ENCODE assay signal across 1 fruit fly cellular context in the genomic region with DNA sequence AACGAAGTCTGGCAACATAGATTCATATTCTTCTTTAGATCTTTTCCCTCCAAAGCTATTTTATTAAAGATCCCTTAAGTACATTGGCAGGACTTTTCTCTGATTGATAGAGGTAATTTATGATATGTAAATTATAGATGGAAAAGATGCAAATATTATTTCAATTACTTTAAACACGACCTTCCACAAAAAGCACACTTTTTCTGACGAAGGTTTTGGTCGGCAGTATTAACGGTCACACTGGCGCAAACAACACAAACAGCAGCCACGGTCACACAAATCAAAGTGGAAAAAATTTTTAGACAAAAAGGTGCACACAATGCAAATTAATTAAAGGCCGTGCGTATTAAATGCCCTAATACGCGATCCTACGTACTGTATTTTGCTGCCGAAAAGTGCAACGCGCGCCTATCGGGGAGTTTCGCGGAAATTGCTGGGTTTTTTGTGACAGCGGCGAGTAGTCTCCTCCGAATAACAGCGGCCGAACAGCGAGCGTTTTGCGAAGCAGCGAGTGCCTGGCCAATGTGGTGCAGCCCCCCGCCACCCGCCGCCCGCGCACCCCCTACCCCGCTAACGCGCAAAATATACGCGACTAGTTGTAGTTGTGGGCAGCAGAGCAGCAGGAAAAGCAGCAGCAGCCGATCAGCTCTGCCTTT.
A peak's percentile ranks its signal among the peaks of the same experiment; 100 is the strongest.
TF ChIP-seq lines count a peak whose summit lies in the region.

A gene (plus strand): TSS at position 219 of the 656 bp plus-strand sequence.

TF ChIP-seq in whole organism, embryonic, 481 proteins besides CTCF, POLR2A, EP300 and RAD21 (continued from another document):
- TF ChIP-seq hkb (optimal IDR thresholded peaks at IDR 0.05; lab: Kevin White, UChicago) (peak; percentile 73), hkb (GFP tag; IDR thresholded peaks at IDR 0.05; lab: Robert Waterston, UW) (no peak), Ravus (GFP tag; IDR thresholded peaks at IDR 0.05; lab: Robert Waterston, UW) (no peak), CG4617 (GFP tag; optimal IDR thresholded peaks at IDR 0.05; lab: Kevin White, UChicago; ENCODE audit: borderline replicate concordance) (peak; percentile 92), dm (GFP tag; optimal IDR thresholded peaks at IDR 0.05; lab: Kevin White, UChicago) (peak; percentile 60), mld (GFP tag; IDR thresholded peaks at IDR 0.05; lab: Robert Waterston, UW; ENCODE audit: partially characterized antibody) (no peak), wor (GFP tag; IDR thresholded peaks at IDR 0.05; lab: Robert Waterston, UW) (no peak), CG6689 (GFP tag; IDR thresholded peaks at IDR 0.05; lab: Robert Waterston, UW) (no peak), slou (GFP tag; optimal IDR thresholded peaks at IDR 0.05; lab: Kevin White, UChicago) (no peak), ftz-f1 (GFP tag; optimal IDR thresholded peaks at IDR 0.05; lab: Kevin White, UChicago) (peak; percentile 81), CG8765 (GFP tag; IDR thresholded peaks at IDR 0.05; lab: Robert Waterston, UW) (peak; percentile 19; the same call in 1 of the 2 replicates), slbo (GFP tag; IDR thresholded peaks at IDR 0.05; lab: Robert Waterston, UW) (no peak), eve (GFP tag; optimal IDR thresholded peaks at IDR 0.05; lab: Kevin White, UChicago) (no peak), z (GFP tag; IDR thresholded peaks at IDR 0.05; lab: Robert Waterston, UW) (0 out of 3 replicates have a peak, but pooled peaks have one; percentile 14), CG34422 (GFP tag; IDR thresholded peaks at IDR 0.05; lab: Robert Waterston, UW) (peak; percentile 83), CrebB (tag; optimal IDR thresholded peaks at IDR 0.05; lab: Kevin White, UChicago) (peak; percentile 36), zfh1 (GFP tag; IDR thresholded peaks at IDR 0.05; lab: Robert Waterston, UW) (no peak), Dfd (GFP tag; optimal IDR thresholded peaks at IDR 0.05; lab: Kevin White, UChicago) (no peak), CG10543 (GFP tag; optimal IDR thresholded peaks at IDR 0.05; lab: Kevin White, UChicago) (peak; percentile 28), pros (GFP tag; optimal IDR thresholded peaks at IDR 0.05; lab: Kevin White, UChicago) (no peak), lov (optimal IDR thresholded peaks at IDR 0.05; lab: Kevin White, UChicago) (no peak), lov (GFP tag; IDR thresholded peaks at IDR 0.05; lab: Robert Waterston, UW) (no peak), CG12155 (GFP tag; optimal IDR thresholded peaks at IDR 0.05; lab: Kevin White, UChicago) (peak; percentile 100), Elba2 (GFP tag; optimal IDR thresholded peaks at IDR 0.05; lab: Kevin White, UChicago) (peak; percentile 20), CoRest (tag; optimal IDR thresholded peaks at IDR 0.05; lab: Kevin White, UChicago) (peak; percentile 42), schlank (tag; optimal IDR thresholded peaks at IDR 0.05; lab: Kevin White, UChicago) (no peak), CG18011 (GFP tag; optimal IDR thresholded peaks at IDR 0.05; lab: Kevin White, UChicago) (no peak), lbe (GFP tag; optimal IDR thresholded peaks at IDR 0.05; lab: Kevin White, UChicago) (no peak), crc (GFP tag; optimal IDR thresholded peaks at IDR 0.05; lab: Kevin White, UChicago) (no peak), CG4282 (GFP tag; optimal IDR thresholded peaks at IDR 0.05; lab: Kevin White, UChicago) (no peak), Lim3 (GFP tag; IDR thresholded peaks at IDR 0.05; lab: Robert Waterston, UW) (no peak), peb (GFP tag; IDR thresholded peaks at IDR 0.05; lab: Robert Waterston, UW) (no peak), CG30020 (tag; optimal IDR thresholded peaks at IDR 0.05; lab: Kevin White, UChicago) (peak; percentile 49), bab2 (GFP tag; optimal IDR thresholded peaks at IDR 0.05; lab: Kevin White, UChicago) (no peak), Ptx1 (GFP tag; IDR thresholded peaks at IDR 0.05; lab: Robert Waterston, UW) (no peak), CG13287 (GFP tag; IDR thresholded peaks at IDR 0.05; lab: Robert Waterston, UW; ENCODE audit: partially characterized antibody) (peak; percentile 54), Bgb (GFP tag; IDR thresholded peaks at IDR 0.05; lab: Robert Waterston, UW; ENCODE audit: partially characterized antibody) (peak; percentile 31; the same call in 1 of the 2 replicates), NfI (GFP tag; optimal IDR thresholded peaks at IDR 0.05; lab: Kevin White, UChicago) (no peak), caup (GFP tag; optimal IDR thresholded peaks at IDR 0.05; lab: Kevin White, UChicago; ENCODE audit: severe bottlenecking) (no peak), Bteb2 (GFP tag; optimal IDR thresholded peaks at IDR 0.05; lab: Kevin White, UChicago) (no peak), BEAF-32 (GFP tag; optimal IDR thresholded peaks at IDR 0.05; lab: Kevin White, UChicago) (peak; percentile 60), CG17328 (GFP tag; IDR thresholded peaks at IDR 0.05; lab: Robert Waterston, UW) (no peak), CG17186 (GFP tag; optimal IDR thresholded peaks at IDR 0.05; lab: Kevin White, UChicago) (peak; percentile 31), CG10267 (tag; optimal IDR thresholded peaks at IDR 0.05; lab: Kevin White, UChicago) (peak; percentile 66), br (optimal IDR thresholded peaks at IDR 0.05; lab: Kevin White, UChicago) (no peak), CG11560 (tag; IDR thresholded peaks at IDR 0.05; lab: Robert Waterston, UW) (no peak), Hand (GFP tag; optimal IDR thresholded peaks at IDR 0.05; lab: Kevin White, UChicago) (no peak), Dll (GFP tag; IDR thresholded peaks at IDR 0.05; lab: Robert Waterston, UW; ENCODE audit: partially characterized antibody) (0 out of 4 replicates have a peak, but pooled peaks have one; percentile 39), HHEX (GFP tag; optimal IDR thresholded peaks at IDR 0.05; lab: Kevin White, UChicago) (no peak), seq (GFP tag; IDR thresholded peaks at IDR 0.05; lab: Robert Waterston, UW) (no peak), CG15479 (GFP tag; optimal IDR thresholded peaks at IDR 0.05; lab: Kevin White, UChicago) (no peak), H2.0 (GFP tag; IDR thresholded peaks at IDR 0.05; lab: Robert Waterston, UW) (no peak), Opbp (GFP tag; IDR thresholded peaks at IDR 0.05; lab: Robert Waterston, UW; ENCODE audit: partially characterized antibody) (peak; percentile 51; the same call in 1 of the 3 replicates), CkIIα-i1 (GFP tag; IDR thresholded peaks at IDR 0.05; lab: Robert Waterston, UW) (no peak), Kr (GFP tag; optimal IDR thresholded peaks at IDR 0.05; lab: Kevin White, UChicago) (no peak), phol (tag; optimal IDR thresholded peaks at IDR 0.05; lab: Kevin White, UChicago) (peak; percentile 62), CG8281 (tag; optimal IDR thresholded peaks at IDR 0.05; lab: Kevin White, UChicago) (no peak), CG17361 (GFP tag; IDR thresholded peaks at IDR 0.05; lab: Robert Waterston, UW) (peak; percentile 23; the same call in 1 of the 3 replicates), CG12942 (GFP tag; optimal IDR thresholded peaks at IDR 0.05; lab: Kevin White, UChicago) (no peak), hb (GFP tag; IDR thresholded peaks at IDR 0.05; lab: Robert Waterston, UW; ENCODE audit: partially characterized antibody) (no peak), Six4 (GFP tag; optimal IDR thresholded peaks at IDR 0.05; lab: Kevin White, UChicago) (no peak), Xbp1 (GFP tag; optimal IDR thresholded peaks at IDR 0.05; lab: Kevin White, UChicago) (no peak), CG10274 (GFP tag; optimal IDR thresholded peaks at IDR 0.05; lab: Kevin White, UChicago) (no peak), Dip3 (GFP tag; optimal IDR thresholded peaks at IDR 0.05; lab: Kevin White, UChicago) (peak; percentile 12), tup (GFP tag; optimal IDR thresholded peaks at IDR 0.05; lab: Kevin White, UChicago) (no peak), CG4328 (GFP tag; optimal IDR thresholded peaks at IDR 0.05; lab: Kevin White, UChicago) (no peak), CG6791 (GFP tag; IDR thresholded peaks at IDR 0.05; lab: Robert Waterston, UW; ENCODE audit: partially characterized antibody) (peak; percentile 55; the same call in 1 of the 3 replicates), Scr (GFP tag; IDR thresholded peaks at IDR 0.05; lab: Robert Waterston, UW; ENCODE audit: partially characterized antibody) (no peak), CG13894 (tag; optimal IDR thresholded peaks at IDR 0.05; lab: Kevin White, UChicago) (no peak), nerfin-2 (GFP tag; IDR thresholded peaks at IDR 0.05; lab: Robert Waterston, UW; ENCODE audit: partially characterized antibody) (no peak), CG14050 (GFP tag; IDR thresholded peaks at IDR 0.05; lab: Robert Waterston, UW) (no peak), nom (GFP tag; optimal IDR thresholded peaks at IDR 0.05; lab: Kevin White, UChicago) (peak; percentile 28), dpn (GFP tag; optimal IDR thresholded peaks at IDR 0.05; lab: Kevin White, UChicago) (no peak), ranshi (GFP tag; IDR thresholded peaks at IDR 0.05; lab: Robert Waterston, UW) (no peak), lola (GFP tag; optimal IDR thresholded peaks at IDR 0.05; lab: Kevin White, UChicago) (no peak), Ssrp (tag; optimal IDR thresholded peaks at IDR 0.05; lab: Kevin White, UChicago) (no peak), CG4360 (GFP tag; IDR thresholded peaks at IDR 0.05; lab: Robert Waterston, UW) (no peak), HLH4C (GFP tag; IDR thresholded peaks at IDR 0.05; lab: Robert Waterston, UW; ENCODE audit: partially characterized antibody) (peak; percentile 27; the same call in 1 of the 3 replicates), rib (GFP tag; IDR thresholded peaks at IDR 0.05; lab: Robert Waterston, UW) (peak; percentile 69; the same call in 1 of the 2 replicates), CG10321 (GFP tag; IDR thresholded peaks at IDR 0.05; lab: Robert Waterston, UW) (no peak), MTF-1 (GFP tag; optimal IDR thresholded peaks at IDR 0.05; lab: Kevin White, UChicago; ENCODE audit: borderline replicate concordance) (peak; percentile 25), CG10462 (GFP tag; optimal IDR thresholded peaks at IDR 0.05; lab: Kevin White, UChicago) (no peak), CG11504 (tag; optimal IDR thresholded peaks at IDR 0.05; lab: Kevin White, UChicago) (peak; percentile 26), ssp (GFP tag; IDR thresholded peaks at IDR 0.05; lab: Robert Waterston, UW) (no peak), CG16813 (GFP tag; IDR thresholded peaks at IDR 0.05; lab: Robert Waterston, UW; ENCODE audit: partially characterized antibody) (peak; percentile 46; the same call in 2 of the 3 replicates), CG9609 (GFP tag; optimal IDR thresholded peaks at IDR 0.05; lab: Kevin White, UChicago) (no peak), YL-1 (GFP tag; optimal IDR thresholded peaks at IDR 0.05; lab: Kevin White, UChicago) (peak; percentile 79)
